Worm (Caenorhabditis elegans): Measurements from ENCODE around the gene C17C3.1.

The C17C3.1 gene

DNA sequence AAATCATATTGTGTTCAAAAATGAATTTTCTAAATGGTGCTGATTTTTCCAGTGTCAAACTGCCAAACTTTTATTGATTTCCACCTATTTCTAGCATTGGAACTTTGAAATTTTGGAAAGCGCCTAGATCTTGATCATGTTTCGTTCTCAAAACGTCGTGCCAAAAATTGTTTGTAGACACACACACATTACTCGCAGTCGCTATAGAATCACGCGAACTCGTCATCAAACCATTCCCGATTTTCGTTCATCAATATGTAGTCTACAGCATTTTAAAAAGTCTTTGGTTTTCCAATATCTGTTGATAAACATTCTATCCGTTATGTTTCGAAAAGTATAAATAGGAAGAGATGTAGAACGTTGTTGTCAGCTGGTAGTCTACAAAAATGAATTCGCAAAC lies at the start of gene C17C3.1, which contains the start of gene C17C3.15:
TSS of gene C17C3.1 (plus strand) at position 301 of the 400 bp plus-strand sequence.
TSS of gene C17C3.15 (plus strand) at position 383 of the 400 bp plus-strand sequence.
- TF ChIP-seq scrt-1 (GFP tag; IDR thresholded peaks at IDR 0.05) = no peak
- TF ChIP-seq tra-4 (tag; optimal IDR thresholded peaks at IDR 0.05) = no peak
- TF ChIP-seq hmbx-1 (tag; optimal IDR thresholded peaks at IDR 0.05) = no peak
- TF ChIP-seq hmg-4 (GFP tag; optimal IDR thresholded peaks at IDR 0.05) = no peak
- TF ChIP-seq flt-1 (GFP tag; IDR thresholded peaks at IDR 0.05) = no peak
- TF ChIP-seq B0310.2 (tag; optimal IDR thresholded peaks at IDR 0.05) = no peak
- no peak for TF ChIP-seq sea-1 (GFP tag; conservative IDR thresholded peaks at IDR 0.05)
- TF ChIP-seq ama-1 (optimal IDR thresholded peaks at IDR 0.05) = no peak
- TF ChIP-seq ceh-13 (GFP tag; optimal IDR thresholded peaks at IDR 0.05) = no peak

DNA sequence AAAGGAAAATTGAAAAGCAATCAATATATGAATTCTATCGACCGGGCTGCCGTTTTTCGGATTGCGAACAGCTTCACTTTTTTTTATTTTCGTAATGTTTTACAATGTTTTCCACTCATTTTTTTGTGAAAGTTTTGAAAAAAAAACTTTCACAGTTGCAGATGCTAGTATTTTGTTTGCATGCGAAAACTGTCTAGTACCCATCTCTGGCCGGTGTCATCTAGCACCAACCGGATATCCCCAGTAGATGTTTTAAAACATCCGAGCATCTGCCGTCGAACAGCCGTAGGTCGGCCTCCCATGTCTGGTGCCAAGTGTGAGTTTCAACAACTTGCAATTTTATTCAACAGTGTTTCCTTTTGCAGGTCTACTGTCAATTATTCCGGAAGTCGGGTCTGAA lies 49.0 kb upstream of the C17C3.1 start, which contains the start of gene ZK177.12:
TSS of gene ZK177.12 (plus strand) at position 301 of the 400 bp plus-strand sequence.
- TF ChIP-seq sea-1 (GFP tag; conservative IDR thresholded peaks at IDR 0.05) = no peak
- TF ChIP-seq tra-4 (tag; optimal IDR thresholded peaks at IDR 0.05) = no peak
- TF ChIP-seq ceh-36 (tag; optimal IDR thresholded peaks at IDR 0.05) = no peak
- no peak for TF ChIP-seq aly-1 (tag; optimal IDR thresholded peaks at IDR 0.05)
- no peak for TF ChIP-seq ets-7 (tag; optimal IDR thresholded peaks at IDR 0.05)
- TF ChIP-seq F13C5.2 (tag; optimal IDR thresholded peaks at IDR 0.05) = no peak
- TF ChIP-seq ama-1 (optimal IDR thresholded peaks at IDR 0.05) = no peak
- TF ChIP-seq hmg-4 (GFP tag; optimal IDR thresholded peaks at IDR 0.05) = no peak
- TF ChIP-seq hmbx-1 (tag; optimal IDR thresholded peaks at IDR 0.05) = no peak
- TF ChIP-seq flt-1 (GFP tag; IDR thresholded peaks at IDR 0.05) = no peak
- no peak for TF ChIP-seq B0310.2 (tag; optimal IDR thresholded peaks at IDR 0.05)
- TF ChIP-seq scrt-1 (GFP tag; IDR thresholded peaks at IDR 0.05) = no peak
- TF ChIP-seq hnd-1 (tag; optimal IDR thresholded peaks at IDR 0.05) = no peak
- TF ChIP-seq ceh-13 (GFP tag; optimal IDR thresholded peaks at IDR 0.05) = no peak
- TF ChIP-seq tbx-37 (GFP tag; conservative IDR thresholded peaks at IDR 0.05) = no peak

DNA sequence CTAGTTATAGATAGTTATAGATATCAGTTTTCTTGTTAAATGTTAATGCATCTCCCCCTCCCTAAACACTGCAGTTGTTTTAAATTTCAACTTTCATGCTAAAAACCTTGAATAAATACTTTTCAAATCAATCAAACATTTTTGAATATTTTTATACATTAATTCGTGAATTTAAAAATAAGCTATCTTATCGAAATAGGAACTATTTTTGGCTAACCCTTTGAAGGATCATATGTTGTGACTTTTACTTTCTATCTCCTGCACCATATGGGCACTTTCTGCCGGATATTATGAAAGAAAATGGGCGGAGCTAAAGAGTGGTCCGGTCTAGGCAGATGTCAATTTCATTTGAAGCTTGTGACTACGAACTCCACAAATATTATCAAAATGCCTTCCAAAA lies 47.7 kb upstream of the C17C3.1 start, which contains the start of gene ZK177.11:
TSS of gene ZK177.11 (plus strand) at position 301 of the 400 bp plus-strand sequence.
- TF ChIP-seq aly-1 (tag; optimal IDR thresholded peaks at IDR 0.05) (no peak), ets-7 (tag; optimal IDR thresholded peaks at IDR 0.05) (no peak), ceh-36 (tag; optimal IDR thresholded peaks at IDR 0.05) (no peak), tbx-11 (GFP tag; IDR thresholded peaks at IDR 0.05) (no peak), tbx-37 (GFP tag; conservative IDR thresholded peaks at IDR 0.05) (no peak), ama-1 (optimal IDR thresholded peaks at IDR 0.05) (no peak), pes-1 (GFP tag; IDR thresholded peaks at IDR 0.05) (no peak), scrt-1 (GFP tag; IDR thresholded peaks at IDR 0.05) (no peak), hmg-4 (GFP tag; optimal IDR thresholded peaks at IDR 0.05) (no peak), hmbx-1 (tag; optimal IDR thresholded peaks at IDR 0.05) (no peak), F13C5.2 (tag; optimal IDR thresholded peaks at IDR 0.05) (no peak), hnd-1 (tag; optimal IDR thresholded peaks at IDR 0.05) (no peak), tra-4 (tag; optimal IDR thresholded peaks at IDR 0.05) (no peak), B0310.2 (tag; optimal IDR thresholded peaks at IDR 0.05) (no peak)

DNA sequence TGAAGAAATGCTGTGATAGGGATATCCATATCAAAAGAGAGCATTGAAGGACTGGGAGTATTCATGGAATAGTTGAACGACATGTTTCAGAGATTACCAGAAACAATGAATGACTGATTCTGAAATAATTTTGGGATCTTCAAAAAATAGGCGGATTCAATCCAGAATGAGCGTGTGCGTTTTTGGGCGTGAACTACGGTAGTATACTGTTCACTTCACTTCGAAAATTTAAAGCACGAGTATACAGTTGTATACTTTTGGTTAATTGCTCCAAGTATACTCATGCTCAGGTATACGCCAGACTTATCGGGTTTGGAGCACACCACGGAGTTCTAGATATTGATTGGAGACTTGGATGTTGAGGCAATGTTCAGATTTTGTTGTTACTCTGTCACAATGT lies 45.1 kb upstream of the C17C3.1 start, which contains the start of gene tbx-35:
TSS of gene tbx-35 (minus strand) at position 101 of the 400 bp plus-strand sequence.
- TF ChIP-seq hmbx-1 (tag; optimal IDR thresholded peaks at IDR 0.05) (no peak), tbx-37 (GFP tag; conservative IDR thresholded peaks at IDR 0.05) (no peak), B0310.2 (tag; optimal IDR thresholded peaks at IDR 0.05) (no peak), sea-1 (GFP tag; conservative IDR thresholded peaks at IDR 0.05) (no peak)

DNA sequence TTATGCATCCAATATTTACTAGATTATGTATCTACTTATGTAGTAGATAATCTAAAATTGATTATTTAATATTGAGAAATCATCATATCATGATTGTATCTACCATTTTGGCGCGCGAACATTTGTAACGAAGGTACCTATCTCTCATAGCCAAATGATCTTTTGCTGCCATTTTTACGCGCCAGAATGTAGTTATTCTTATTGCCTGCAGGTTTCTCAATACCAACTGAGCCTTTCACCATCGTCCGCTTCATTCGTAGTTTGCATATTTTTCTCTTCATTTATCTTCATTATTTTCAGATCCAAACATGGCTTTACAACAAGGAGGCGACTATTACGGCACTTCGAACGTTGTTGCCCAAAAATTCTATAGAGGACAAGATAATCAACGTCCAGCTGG lies 42.5 kb upstream of the C17C3.1 start, which contains the start of gene ZK177.1:
TSS of gene ZK177.1 (plus strand) at position 301 of the 400 bp plus-strand sequence.
- TF ChIP-seq flt-1 (GFP tag; IDR thresholded peaks at IDR 0.05) (no peak), aly-1 (tag; optimal IDR thresholded peaks at IDR 0.05) (no peak), tra-4 (tag; optimal IDR thresholded peaks at IDR 0.05) (no peak), B0310.2 (tag; optimal IDR thresholded peaks at IDR 0.05) (no peak), hnd-1 (tag; optimal IDR thresholded peaks at IDR 0.05) (no peak), tbx-11 (GFP tag; IDR thresholded peaks at IDR 0.05) (no peak), pes-1 (GFP tag; IDR thresholded peaks at IDR 0.05) (no peak), sea-1 (GFP tag; conservative IDR thresholded peaks at IDR 0.05) (no peak), hmbx-1 (tag; optimal IDR thresholded peaks at IDR 0.05) (no peak), ets-7 (tag; optimal IDR thresholded peaks at IDR 0.05) (no peak), ceh-36 (tag; optimal IDR thresholded peaks at IDR 0.05) (no peak), F13C5.2 (tag; optimal IDR thresholded peaks at IDR 0.05) (no peak), ama-1 (optimal IDR thresholded peaks at IDR 0.05) (no peak), hmg-4 (GFP tag; optimal IDR thresholded peaks at IDR 0.05) (no peak), scrt-1 (GFP tag; IDR thresholded peaks at IDR 0.05) (no peak), tbx-37 (GFP tag; conservative IDR thresholded peaks at IDR 0.05) (no peak), ceh-13 (GFP tag; optimal IDR thresholded peaks at IDR 0.05) (no peak)

DNA sequence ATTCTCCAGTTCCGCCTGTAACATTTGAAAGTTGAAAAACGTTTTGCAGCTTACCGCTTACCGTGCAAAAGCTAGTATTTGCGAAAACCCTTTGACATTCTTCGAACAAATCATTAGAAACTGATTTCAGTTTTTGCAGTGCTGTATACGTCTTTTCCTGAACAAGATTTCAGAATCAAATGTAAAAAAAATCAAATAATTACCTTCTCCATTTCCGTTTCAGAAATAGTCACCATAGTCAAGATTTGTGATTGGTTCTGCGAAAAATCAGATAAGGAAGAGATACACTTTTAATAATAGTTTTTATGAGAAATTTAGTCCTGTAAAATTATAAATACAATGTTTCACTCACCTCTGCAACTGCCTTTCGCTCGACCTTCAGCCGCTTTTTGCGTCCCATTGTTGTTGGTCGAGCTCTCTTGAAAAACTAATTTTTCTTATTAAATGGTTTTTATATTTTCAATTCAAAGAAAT lies 38.5 kb upstream of the C17C3.1 start, which contains the start of gene C17C3.9:
TSS of gene C17C3.9 (minus strand) at position 424 of the 474 bp plus-strand sequence.
- TF ChIP-seq tra-4 (tag; optimal IDR thresholded peaks at IDR 0.05) (no peak), ceh-13 (GFP tag; optimal IDR thresholded peaks at IDR 0.05) (no peak), hmbx-1 (tag; optimal IDR thresholded peaks at IDR 0.05) (no peak), sea-1 (GFP tag; conservative IDR thresholded peaks at IDR 0.05) (no peak), hmg-4 (GFP tag; optimal IDR thresholded peaks at IDR 0.05) (no peak), flt-1 (GFP tag; IDR thresholded peaks at IDR 0.05) (no peak), aly-1 (tag; optimal IDR thresholded peaks at IDR 0.05) (no peak), tbx-11 (GFP tag; IDR thresholded peaks at IDR 0.05) (no peak), F13C5.2 (tag; optimal IDR thresholded peaks at IDR 0.05) (no peak), pes-1 (GFP tag; IDR thresholded peaks at IDR 0.05) (no peak), ceh-36 (tag; optimal IDR thresholded peaks at IDR 0.05) (no peak), scrt-1 (GFP tag; IDR thresholded peaks at IDR 0.05) (no peak), B0310.2 (tag; optimal IDR thresholded peaks at IDR 0.05) (no peak), tbx-37 (GFP tag; conservative IDR thresholded peaks at IDR 0.05) (no peak), ama-1 (optimal IDR thresholded peaks at IDR 0.05) (no peak), ets-7 (tag; optimal IDR thresholded peaks at IDR 0.05) (no peak), hnd-1 (tag; optimal IDR thresholded peaks at IDR 0.05) (no peak)

DNA sequence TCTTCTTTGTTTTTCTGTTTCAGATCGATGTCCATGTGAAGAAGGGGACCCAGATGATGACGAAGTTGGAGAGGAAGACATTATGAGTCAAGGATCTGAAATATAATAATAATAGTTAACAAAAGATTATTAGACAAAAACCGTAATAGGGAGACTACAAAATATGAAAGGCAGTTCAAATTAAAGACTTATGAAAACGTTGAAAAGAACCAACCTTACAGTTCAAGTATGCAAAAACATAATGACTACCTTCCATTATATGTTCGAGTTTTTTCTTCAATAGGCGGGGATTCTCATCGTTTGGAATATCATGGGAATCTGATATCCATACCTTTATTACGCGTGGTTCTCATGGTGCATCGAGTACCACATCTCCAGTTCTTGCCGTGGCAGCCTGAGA lies 36.7 kb upstream of the C17C3.1 start, which contains the start of gene hlh-26:
TSS of gene hlh-26 (minus strand) at position 101 of the 400 bp plus-strand sequence.
- TF ChIP-seq F13C5.2 (tag; optimal IDR thresholded peaks at IDR 0.05) (no peak), aly-1 (tag; optimal IDR thresholded peaks at IDR 0.05) (no peak), tbx-11 (GFP tag; IDR thresholded peaks at IDR 0.05) (no peak), scrt-1 (GFP tag; IDR thresholded peaks at IDR 0.05) (no peak), B0310.2 (tag; optimal IDR thresholded peaks at IDR 0.05) (no peak), ceh-13 (GFP tag; optimal IDR thresholded peaks at IDR 0.05) (no peak), tbx-37 (GFP tag; conservative IDR thresholded peaks at IDR 0.05) (no peak), tra-4 (tag; optimal IDR thresholded peaks at IDR 0.05) (no peak), sea-1 (GFP tag; conservative IDR thresholded peaks at IDR 0.05) (no peak), flt-1 (GFP tag; IDR thresholded peaks at IDR 0.05) (no peak), hmg-4 (GFP tag; optimal IDR thresholded peaks at IDR 0.05) (no peak), ets-7 (tag; optimal IDR thresholded peaks at IDR 0.05) (no peak), ama-1 (optimal IDR thresholded peaks at IDR 0.05) (no peak)

All from whole organism, early embryonic.